Worm (Caenorhabditis elegans) whole organism, midembryonic: ENCODE results near the gene W07G4.8.

ENCODE experiments used
- T22C8.4 ChIP-seq: fragments of 200-800 bp; sonication (Bioruptor generic); IDR thresholded peaks from 2 replicates; pipeline ENCODE4 v1.3.6; 2022; ENCODE audit warnings: missing genetic modification characterization, missing compliant biosample characterization
- med-1 ChIP-seq: sonication (generic microtip); optimal IDR thresholded peaks from 2 replicates; lab custom pipeline; 2017; ENCODE audit warnings: missing genetic modification characterization, mild to moderate bottlenecking, missing compliant biosample characterization, antibody characterized with exemption, missing genetic modification reagents; ENCODE audit not compliant: insufficient read depth
- tab-1 ChIP-seq: fragments of 200-800 bp; sonication (Bioruptor generic); IDR thresholded peaks from 2 replicates; pipeline ENCODE4 v1.3.6; 2022; ENCODE audit warnings: missing genetic modification characterization, missing compliant biosample characterization

DNA sequence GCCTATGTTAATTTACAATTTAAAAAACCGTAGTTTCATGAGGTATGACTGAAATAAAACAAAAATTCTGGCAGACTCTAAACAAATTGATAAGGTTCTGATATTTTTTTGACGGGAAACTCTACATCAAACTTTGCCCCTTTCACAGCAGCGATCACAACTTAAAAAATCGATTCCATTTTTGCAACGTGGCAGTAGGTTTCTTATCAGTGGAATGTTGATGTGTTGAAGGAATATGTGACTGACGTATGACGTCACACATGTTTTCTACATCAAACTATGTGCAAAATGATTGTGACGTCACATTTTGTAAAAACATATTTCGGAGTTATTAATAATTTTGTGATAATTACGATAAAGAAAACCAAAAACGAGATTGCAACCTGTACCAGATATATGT is 37.5 kb downstream of the W07G4.8 start:
- no peak for TF ChIP-seq med-1 (GFP tag; lab: Kevin White, UChicago)
- no peak for TF ChIP-seq tab-1 (GFP tag; lab: Robert Waterston, UW)
- TF ChIP-seq T22C8.4 (GFP tag; lab: Robert Waterston, UW), result no peak
